Worm (Caenorhabditis elegans) whole organism, young adult: ENCODE data around the gene gei-8.

Source experiments
- F22D6.2 ChIP-seq: sonication (generic microtip); optimal IDR thresholded peaks from 2 replicates; lab custom pipeline; 2016; ENCODE audit warnings: mild to moderate bottlenecking, missing genetic modification characterization, missing compliant biosample characterization
- snpc-1.1 ChIP-seq: sonication (generic microtip); optimal IDR thresholded peaks from 2 replicates; lab custom pipeline; 2017; ENCODE audit warnings: missing genetic modification characterization, mild to moderate bottlenecking, missing compliant biosample characterization, antibody characterized with exemption, moderate library complexity, missing genotype, missing genetic modification reagents; ENCODE audit not compliant: insufficient read depth
- ztf-28 ChIP-seq: fragments of 200-800 bp; sonication (Bioruptor generic); IDR thresholded peaks from 2 replicates; pipeline ENCODE4 v1.3.6; 2022; ENCODE audit warnings: missing genetic modification reagents, missing genetic modification characterization, missing compliant biosample characterization

The gei-8 gene

DNA sequence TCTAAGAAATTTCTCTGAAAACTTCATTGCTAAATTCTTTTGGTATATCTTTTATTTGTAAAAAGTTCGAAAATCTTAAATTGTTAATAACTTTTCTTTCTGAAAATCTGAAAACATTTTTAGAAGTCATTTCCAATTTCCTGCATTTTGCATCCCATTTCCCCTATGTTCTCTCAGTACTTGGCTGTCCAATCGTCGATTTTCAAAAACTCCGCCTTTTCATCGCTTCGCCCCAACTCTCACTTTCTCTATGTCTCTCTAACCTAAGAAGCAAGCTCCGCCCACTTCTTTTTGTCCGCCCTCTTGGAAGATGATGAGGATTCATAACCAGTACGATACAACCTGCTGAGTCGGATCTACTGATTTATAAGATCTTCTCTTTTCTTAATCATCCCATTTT is 55.9 kb downstream of the gei-8 start:
- no peak for TF ChIP-seq snpc-1.1 (tag; lab: Kevin White, UChicago)

DNA sequence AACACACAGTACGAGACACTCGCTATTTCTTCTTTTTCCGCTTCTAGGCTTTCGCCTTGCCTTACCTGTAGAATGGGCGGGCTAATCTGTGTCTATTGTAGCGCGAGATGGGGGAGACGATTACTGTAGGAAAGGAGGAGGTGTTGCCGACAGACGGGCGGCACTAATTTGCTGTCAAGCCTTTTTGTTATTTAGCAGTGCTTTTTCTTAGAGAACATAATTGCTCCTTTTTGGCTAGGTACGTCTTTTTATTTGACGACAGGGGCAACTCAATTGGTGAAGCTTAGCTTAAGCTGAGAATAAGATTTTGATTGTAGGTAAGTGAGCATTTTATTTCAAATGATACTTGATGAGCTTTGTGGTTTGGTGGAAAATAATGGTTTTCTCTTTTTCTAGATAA is 57.4 kb downstream of the gei-8 start:
- no peak for TF ChIP-seq F22D6.2
- 0 out of 2 replicates have a peak, but pooled peaks have one; percentile 8 for TF ChIP-seq ztf-28 (GFP tag; lab: Robert Waterston, UW)
